Worm (Caenorhabditis elegans): ENCODE measurements around the gene D1086.21.

D1086.21 gene

DNA sequence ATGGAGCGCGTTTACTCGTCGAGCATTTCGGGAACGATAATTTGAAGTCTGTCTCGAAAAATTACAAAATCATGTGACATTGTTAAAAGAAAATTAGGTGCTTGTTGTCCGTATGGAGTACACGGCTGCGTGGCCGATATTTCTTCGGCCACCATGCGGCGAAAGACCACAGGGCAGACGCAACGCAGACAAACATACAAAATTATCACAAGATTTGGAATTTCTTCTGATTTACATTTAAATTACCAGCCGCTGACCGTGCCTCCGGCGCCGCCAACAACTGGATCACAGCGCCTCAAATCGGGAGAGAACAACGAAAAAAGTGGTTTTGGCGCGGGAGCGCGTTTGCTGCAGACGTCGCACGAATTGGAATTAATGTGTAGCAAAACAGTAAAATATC is 9.4 kb upstream of the D1086.21 start:
- TF ChIP-seq ceh-82 (tag; optimal IDR thresholded peaks at IDR 0.05) (peak; percentile 90 to 92 (median 91)), F16B12.6 (tag; optimal IDR thresholded peaks at IDR 0.05) (peak; percentile 19), rnt-1 (tag; optimal IDR thresholded peaks at IDR 0.05) (peak; percentile 100), snu-23 (GFP tag; optimal IDR thresholded peaks at IDR 0.05) (peak; percentile 98), elt-3 (tag; optimal IDR thresholded peaks at IDR 0.05) (peak in 4 of 6 experiments; percentile 18 to 85 (median 64)), nhr-90 (tag; optimal IDR thresholded peaks at IDR 0.05; ENCODE audit: poor library complexity) (peak; percentile 100), dsc-1 (tag; optimal IDR thresholded peaks at IDR 0.05) (peak; percentile 99), lir-3 (tag; optimal IDR thresholded peaks at IDR 0.05; ENCODE audit: poor library complexity) (peak; percentile 99), hlh-17 (GFP tag; optimal IDR thresholded peaks at IDR 0.05; ENCODE audit: borderline replicate concordance) (peak; percentile 94), nhr-11 (tag; optimal IDR thresholded peaks at IDR 0.05) (peak; percentile 80), ceh-88 (GFP tag; IDR thresholded peaks at IDR 0.05) (peak; percentile 99), sox-4 (tag; optimal IDR thresholded peaks at IDR 0.05) (peak; percentile 98), elt-2 (tag; optimal IDR thresholded peaks at IDR 0.05) (peak; percentile 96), efl-3 (GFP tag; optimal IDR thresholded peaks at IDR 0.05) (peak; percentile 94), C16A3.4 (tag; optimal IDR thresholded peaks at IDR 0.05) (peak; percentile 82), fkh-4 (tag; optimal IDR thresholded peaks at IDR 0.05; ENCODE audit: borderline replicate concordance) (peak; percentile 100), hlh-4 (tag; optimal IDR thresholded peaks at IDR 0.05) (peak; percentile 95), xbp-1 (tag; optimal IDR thresholded peaks at IDR 0.05) (peak; percentile 96), swsn-7 (tag; optimal IDR thresholded peaks at IDR 0.05) (peak; percentile 98), C04F5.9 (tag; optimal IDR thresholded peaks at IDR 0.05) (peak; percentile 96), egl-13 (tag; optimal IDR thresholded peaks at IDR 0.05) (peak; percentile 98), tbx-2 (tag; optimal IDR thresholded peaks at IDR 0.05) (peak; percentile 99), lin-39 (tag; optimal IDR thresholded peaks at IDR 0.05) (peak; percentile 93), isw-1 (GFP tag; IDR thresholded peaks at IDR 0.05) (peak; percentile 99), irx-1 (tag; optimal IDR thresholded peaks at IDR 0.05) (peak; percentile 99), nhr-20 (tag; optimal IDR thresholded peaks at IDR 0.05) (peak; percentile 99), snpc-4 (tag; optimal IDR thresholded peaks at IDR 0.05) (peak; percentile 85), aly-2 (tag; optimal IDR thresholded peaks at IDR 0.05) (peak; percentile 31), fos-1 (tag; optimal IDR thresholded peaks at IDR 0.05) (peak; percentile 66), mab-9 (GFP tag; IDR thresholded peaks at IDR 0.05) (peak; percentile 100), nhr-237 (tag; optimal IDR thresholded peaks at IDR 0.05) (peak; percentile 63), ztf-4 (tag; optimal IDR thresholded peaks at IDR 0.05) (peak; percentile 95), nhr-47 (tag; optimal IDR thresholded peaks at IDR 0.05) (peak; percentile 99), nhr-85 (tag) (peak; percentile 100), sup-37 (GFP tag; optimal IDR thresholded peaks at IDR 0.05) (peak; percentile 94), lin-35 (GFP tag; optimal IDR thresholded peaks at IDR 0.05) (peak; percentile 83 to 89), lsy-2 (tag; optimal IDR thresholded peaks at IDR 0.05) (peak; percentile 87 to 91), ceh-63 (GFP tag; optimal IDR thresholded peaks at IDR 0.05) (peak; percentile 97), Y116A8C.19 (tag; optimal IDR thresholded peaks at IDR 0.05; ENCODE audit: borderline replicate concordance) (peak; percentile 98), skn-1 (tag; optimal IDR thresholded peaks at IDR 0.05) (peak; percentile 62), lin-15B (tag; optimal IDR thresholded peaks at IDR 0.05) (peak; percentile 65), blmp-1 (tag; optimal IDR thresholded peaks at IDR 0.05) (peak; percentile 59), hpl-2 (GFP tag; optimal IDR thresholded peaks at IDR 0.05) (peak; percentile 53), fkh-8 (tag; optimal IDR thresholded peaks at IDR 0.05) (peak; percentile 97), unc-98 (GFP tag; IDR thresholded peaks at IDR 0.05) (peak; percentile 100), dpl-1 (GFP tag; optimal IDR thresholded peaks at IDR 0.05) (peak; percentile 80 to 87 (median 81)), nhr-71 (tag; optimal IDR thresholded peaks at IDR 0.05) (peak; percentile 99), jun-1 (tag; optimal IDR thresholded peaks at IDR 0.05) (peak; percentile 87), fkh-10 (GFP tag; optimal IDR thresholded peaks at IDR 0.05) (peak; percentile 29), egl-27 (tag; optimal IDR thresholded peaks at IDR 0.05) (peak in 1 of 2 experiments; percentile 4), C34B4.2 (tag; optimal IDR thresholded peaks at IDR 0.05) (peak; percentile 92), unc-86 (tag; optimal IDR thresholded peaks at IDR 0.05) (peak; percentile 94)
